Worm (Caenorhabditis elegans) whole organism, early embryonic: ENCODE results near the gene clec-72.

ENCODE experiments used
- ama-1 ChIP-seq: fragments of 150-350 bp; optimal IDR thresholded peaks from 2 replicates; lab custom pipeline; 2014
- ceh-36 ChIP-seq: sonication (generic microtip); optimal IDR thresholded peaks from 2 replicates; lab custom pipeline; 2016; ENCODE audit warnings: missing genetic modification characterization, inconsistent platforms, missing compliant biosample characterization
- ets-7 ChIP-seq: sonication (generic microtip); optimal IDR thresholded peaks from 2 replicates; lab custom pipeline; 2016; ENCODE audit warnings: missing genotype, missing genetic modification characterization, missing compliant biosample characterization
- hmbx-1 ChIP-seq: sonication (generic microtip); optimal IDR thresholded peaks from 2 replicates; lab custom pipeline; 2016; ENCODE audit warnings: mild to moderate bottlenecking, missing genetic modification characterization, missing compliant biosample characterization
- hmg-4 ChIP-seq: fragments of 200-800 bp; sonication (Bioruptor generic); optimal IDR thresholded peaks from 2 replicates; lab custom pipeline; 2018; ENCODE audit warnings: mild to moderate bottlenecking, missing genetic modification characterization, missing compliant biosample characterization
- hnd-1 ChIP-seq: sonication (generic microtip); optimal IDR thresholded peaks from 2 replicates; lab custom pipeline; 2016; ENCODE audit warnings: missing genetic modification characterization, missing compliant biosample characterization
- pes-1 ChIP-seq: fragments of 200-800 bp; sonication (Bioruptor generic); IDR thresholded peaks from 2 replicates; pipeline ENCODE4 v1.3.6; 2022; ENCODE audit warnings: missing genetic modification reagents, missing genetic modification characterization, missing compliant biosample characterization
- tbx-11 ChIP-seq: fragments of 200-800 bp; sonication (Bioruptor generic); IDR thresholded peaks from 2 replicates; pipeline ENCODE4 v1.3.6; 2022; ENCODE audit warnings: missing genetic modification characterization, missing compliant biosample characterization
- tbx-37 ChIP-seq: fragments of 200-800 bp; sonication (Bioruptor generic); conservative IDR thresholded peaks from 2 replicates; pipeline ENCODE4 v1.3.6; 2022; ENCODE audit warnings: missing genetic modification reagents, missing genetic modification characterization, missing compliant biosample characterization
- tra-4 ChIP-seq: sonication (generic microtip); optimal IDR thresholded peaks from 2 replicates; lab custom pipeline; 2017; ENCODE audit warnings: missing genetic modification characterization, missing compliant biosample characterization

DNA sequence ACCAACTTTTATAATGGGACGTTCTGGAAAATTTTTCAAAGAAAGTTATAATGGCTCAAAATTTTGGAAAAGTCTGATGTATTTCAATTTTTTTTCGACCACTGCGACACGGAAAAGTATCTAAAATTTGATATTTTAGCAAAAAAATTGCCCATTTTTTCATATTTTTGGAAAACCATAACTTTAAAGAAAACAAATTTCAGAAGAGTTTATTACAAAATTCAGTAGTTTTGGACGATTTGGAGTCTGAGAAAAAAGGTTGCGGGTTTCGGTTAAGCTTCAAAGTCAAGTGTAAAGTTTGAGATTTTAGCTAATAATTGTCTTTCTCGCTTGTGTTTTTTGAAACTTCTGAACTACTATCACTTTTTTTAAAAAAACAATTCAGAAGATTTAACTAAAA, 43.5 kb downstream of the clec-72 start:
- TF ChIP-seq hnd-1 (tag; lab: Kevin White, UChicago) (no peak), ama-1 (lab: Kevin White, UChicago) (no peak), pes-1 (GFP tag; lab: Robert Waterston, UW) (no peak), hmbx-1 (tag; lab: Kevin White, UChicago) (no peak), tbx-11 (no peak), hmg-4 (GFP tag; lab: Kevin White, UChicago) (no peak), tbx-37 (GFP tag; lab: Robert Waterston, UW) (no peak), ceh-36 (no peak), tra-4 (no peak), ets-7 (tag; lab: Kevin White, UChicago) (no peak)
